Fruit fly (Drosophila melanogaster) whole organism, prepupa: Measurements from ENCODE around the gene Nprl2.
A peak's percentile ranks its signal among the peaks of the same experiment; 100 is the strongest.

Experiments used
- Blimp-1 ChIP-seq: fragments of 200-800 bp; sonication (Bioruptor generic); optimal IDR thresholded peaks from 3 replicates; lab custom pipeline; 2017; ENCODE audit warnings: missing biosample characterization, missing genetic modification characterization, mild to moderate bottlenecking, moderate library complexity, missing genetic modification reagents
- CG10669 ChIP-seq: fragments of 200-800 bp; sonication (Bioruptor generic); optimal IDR thresholded peaks from 3 replicates; lab custom pipeline; 2018; ENCODE audit warnings: missing biosample characterization, mild to moderate bottlenecking, missing genetic modification characterization, moderate library complexity
- CG11294 ChIP-seq: fragments of 200-800 bp; sonication (Bioruptor generic); IDR thresholded peaks from 2 replicates; pipeline ENCODE4 v1.3.6; 2022; ENCODE audit warnings: missing biosample characterization, missing genetic modification characterization
- CG15336 ChIP-seq: fragments of 200-800 bp; sonication (Bioruptor generic); IDR thresholded peaks from 2 replicates; pipeline ENCODE4 v1.3.6; 2022; ENCODE audit warnings: missing biosample characterization, missing genetic modification characterization
- CG1621 ChIP-seq: fragments of 200-800 bp; sonication (Bioruptor generic); optimal IDR thresholded peaks from 3 replicates; lab custom pipeline; 2018; ENCODE audit warnings: missing biosample characterization, mild to moderate bottlenecking, missing genetic modification characterization
- CG16779 ChIP-seq: fragments of 200-800 bp; sonication (Bioruptor generic); optimal IDR thresholded peaks from 3 replicates; lab custom pipeline; 2017; ENCODE audit warnings: missing biosample characterization, mild to moderate bottlenecking, missing genetic modification characterization
- CG3032 ChIP-seq: fragments of 200-800 bp; optimal IDR thresholded peaks from 2 replicates; lab custom pipeline; 2019; ENCODE audit warnings: missing biosample characterization, mild to moderate bottlenecking, missing genetic modification characterization, moderate library complexity
- CG32006 ChIP-seq: fragments of 200-800 bp; sonication (Bioruptor generic); optimal IDR thresholded peaks from 3 replicates; lab custom pipeline; 2017; ENCODE audit warnings: missing biosample characterization, mild to moderate bottlenecking, missing genetic modification characterization
- CG34406 ChIP-seq: fragments of 200-800 bp; sonication (Bioruptor generic); optimal IDR thresholded peaks from 3 replicates; lab custom pipeline; 2016; ENCODE audit warnings: missing biosample characterization, missing genetic modification characterization
- CG3919 ChIP-seq: fragments of 200-800 bp; sonication (Bioruptor generic); optimal IDR thresholded peaks from 3 replicates; lab custom pipeline; 2016; ENCODE audit warnings: missing biosample characterization, missing genetic modification characterization
- CG6854 ChIP-seq: fragments of 200-800 bp; sonication (Bioruptor generic); optimal IDR thresholded peaks from 2 replicates; lab custom pipeline; 2017; ENCODE audit warnings: missing biosample characterization, mild to moderate bottlenecking, missing genetic modification characterization
- CG7368 ChIP-seq: fragments of 200-800 bp; sonication (Bioruptor generic); optimal IDR thresholded peaks from 3 replicates; lab custom pipeline; 2016; ENCODE audit warnings: missing biosample characterization, missing genetic modification characterization
- CG8319 ChIP-seq: fragments of 200-800 bp; sonication (Bioruptor generic); optimal IDR thresholded peaks from 3 replicates; lab custom pipeline; 2016; ENCODE audit warnings: missing biosample characterization, missing genetic modification characterization
- CG9139 ChIP-seq: fragments of 200-800 bp; sonication (Bioruptor generic); optimal IDR thresholded peaks from 3 replicates; lab custom pipeline; 2017; ENCODE audit warnings: missing biosample characterization, mild to moderate bottlenecking, missing genetic modification characterization
- Eip75B ChIP-seq: fragments of 200-800 bp; sonication (Bioruptor generic); optimal IDR thresholded peaks from 3 replicates; lab custom pipeline; 2016; ENCODE audit warnings: missing biosample characterization, missing genetic modification characterization
- Eip78C ChIP-seq: fragments of 200-800 bp; sonication (Bioruptor generic); peaks from one replicate; lab custom pipeline; 2016; ENCODE audit warnings: missing biosample characterization, missing genetic modification characterization
- Eip93F ChIP-seq: fragments of 200-800 bp; sonication (Bioruptor generic); optimal IDR thresholded peaks from 2 replicates; lab custom pipeline; 2016; ENCODE audit warnings: missing biosample characterization, mild to moderate bottlenecking, missing genetic modification characterization
- Ets96B ChIP-seq: fragments of 200-800 bp; optimal IDR thresholded peaks from 2 replicates; lab custom pipeline; 2019; ENCODE audit warnings: missing biosample characterization, mild to moderate bottlenecking, missing genetic modification characterization, moderate library complexity
- Gug ChIP-seq: fragments of 200-800 bp; sonication (Bioruptor generic); IDR thresholded peaks from 2 replicates; pipeline ENCODE4 v1.3.6; 2022; ENCODE audit warnings: missing biosample characterization, missing genetic modification characterization
- Hr38 ChIP-seq: sonication (Bioruptor generic); optimal IDR thresholded peaks from 2 replicates; lab custom pipeline; 2016; ENCODE audit warnings: missing biosample characterization, missing genetic modification characterization
- Hr39 ChIP-seq: fragments of 200-800 bp; sonication (Bioruptor generic); optimal IDR thresholded peaks from 2 replicates; lab custom pipeline; 2016; ENCODE audit warnings: missing biosample characterization, missing genetic modification characterization
- Met ChIP-seq: fragments of 200-800 bp; sonication (Bioruptor generic); optimal IDR thresholded peaks from 3 replicates; lab custom pipeline; 2016; ENCODE audit warnings: missing biosample characterization, missing genetic modification characterization
- OdsH ChIP-seq: fragments of 200-800 bp; sonication (Bioruptor generic); optimal IDR thresholded peaks from 3 replicates; lab custom pipeline; 2016; ENCODE audit warnings: missing biosample characterization, missing genetic modification characterization
- Sox102F ChIP-seq: fragments of 200-800 bp; sonication (Bioruptor generic); optimal IDR thresholded peaks from 2 replicates; lab custom pipeline; 2016; ENCODE audit warnings: missing biosample characterization, mild to moderate bottlenecking, missing genetic modification characterization
- acj6 ChIP-seq: fragments of 200-800 bp; sonication (Bioruptor generic); optimal IDR thresholded peaks from 3 replicates; lab custom pipeline; 2016; ENCODE audit warnings: missing biosample characterization, missing genetic modification characterization
- cyc ChIP-seq: fragments of 200-800 bp; sonication (Bioruptor generic); optimal IDR thresholded peaks from 3 replicates; lab custom pipeline; 2016; ENCODE audit warnings: missing biosample characterization, missing genetic modification characterization
- dac ChIP-seq: fragments of 200-800 bp; sonication (Bioruptor generic); optimal IDR thresholded peaks from 2 replicates; lab custom pipeline; 2017; ENCODE audit warnings: missing biosample characterization, mild to moderate bottlenecking, missing genetic modification characterization
- dsx ChIP-seq: fragments of 200-800 bp; optimal IDR thresholded peaks from 3 replicates; lab custom pipeline; 2019; ENCODE audit warnings: missing biosample characterization, mild to moderate bottlenecking, missing genetic modification characterization, moderate library complexity; ENCODE audit not compliant: poor library complexity, severe bottlenecking
- esn ChIP-seq: fragments of 200-800 bp; sonication (Bioruptor generic); optimal IDR thresholded peaks from 2 replicates; lab custom pipeline; 2016; ENCODE audit warnings: missing biosample characterization, mild to moderate bottlenecking, missing genetic modification characterization, moderate library complexity
- fd59A ChIP-seq: fragments of 200-800 bp; sonication (Bioruptor generic); optimal IDR thresholded peaks from 2 replicates; lab custom pipeline; 2017; ENCODE audit warnings: missing biosample characterization, mild to moderate bottlenecking, missing genetic modification characterization, missing genetic modification reagents
- fd85E ChIP-seq: fragments of 200-800 bp; sonication (Bioruptor generic); optimal IDR thresholded peaks from 3 replicates; lab custom pipeline; 2016; ENCODE audit warnings: missing biosample characterization, missing genetic modification characterization
- fkh ChIP-seq: fragments of 200-800 bp; sonication (Bioruptor generic); optimal IDR thresholded peaks from 3 replicates; lab custom pipeline; 2017; ENCODE audit warnings: missing biosample characterization, mild to moderate bottlenecking, missing genetic modification characterization, moderate library complexity
- lz ChIP-seq: fragments of 200-800 bp; sonication (Bioruptor generic); optimal IDR thresholded peaks from 3 replicates; lab custom pipeline; 2016; ENCODE audit warnings: missing biosample characterization, missing genetic modification characterization
- pdm3 ChIP-seq: fragments of 200-800 bp; sonication (Bioruptor generic); optimal IDR thresholded peaks from 3 replicates; lab custom pipeline; 2016; ENCODE audit warnings: missing biosample characterization, missing genetic modification characterization
- ss ChIP-seq, 2 experiments: fragments of 200-800 bp; sonication (Bioruptor generic); optimal IDR thresholded peaks; 2 replicates in 1 of 2; 3 replicates in 1 of 2; lab custom pipeline; 2017 to 2018; ENCODE audit warnings: mild to moderate bottlenecking in 2 of 2, missing biosample characterization in 2 of 2, missing genetic modification characterization in 2 of 2, moderate library complexity in 1 of 2
- svp ChIP-seq: fragments of 200-800 bp; sonication (Bioruptor generic); peaks from one replicate; lab custom pipeline; 2016; ENCODE audit warnings: missing biosample characterization, missing genetic modification characterization

The Nprl2 gene

DNA sequence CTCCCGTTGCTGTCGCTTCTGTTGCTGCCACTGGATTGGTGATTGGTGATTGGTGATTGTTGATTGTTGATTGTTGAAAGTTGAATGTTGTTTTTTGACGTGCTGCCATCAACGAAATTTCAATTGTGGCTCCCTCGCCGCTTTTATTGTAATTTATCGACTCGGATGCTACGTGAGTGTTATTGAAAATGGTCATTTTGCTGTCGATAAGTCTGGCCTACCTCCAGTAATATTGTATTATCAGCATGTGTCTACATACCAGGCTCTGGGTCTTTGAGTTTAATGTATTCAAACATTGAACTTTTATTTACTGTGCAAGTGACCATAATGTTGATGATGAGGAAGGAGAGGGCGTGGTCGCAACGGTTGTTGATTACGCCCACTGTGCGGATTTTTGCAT lies 18.3 kb upstream of the Nprl2 start:
- TF ChIP-seq fd85E (GFP tag; lab: Kevin White, UChicago) (no peak), svp (peak; percentile 59), Met (GFP tag; lab: Kevin White, UChicago) (no peak)

DNA sequence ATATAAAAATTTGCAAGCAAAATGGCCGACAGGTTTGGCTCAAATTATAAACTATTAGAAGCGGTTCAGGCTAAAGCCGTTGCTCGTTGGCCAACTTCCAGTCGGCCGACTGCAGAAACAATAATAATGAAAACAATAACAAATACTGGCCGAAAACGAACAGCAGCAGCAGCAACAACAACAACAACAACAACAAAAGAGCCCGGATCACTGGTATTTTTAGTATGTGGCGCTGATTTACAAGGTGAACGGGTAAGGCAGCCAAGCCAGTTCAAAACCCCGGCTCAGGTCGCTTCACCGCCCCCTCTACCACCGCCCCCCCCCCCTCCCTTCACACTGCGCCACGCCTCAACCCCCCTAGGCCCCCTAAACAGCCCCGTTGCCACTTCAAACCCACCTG lies 16.1 kb upstream of the Nprl2 start:
- no peak for TF ChIP-seq cyc
- TF ChIP-seq CG32006 (GFP tag; lab: Kevin White, UChicago) = no peak
- no peak for TF ChIP-seq Blimp-1 (GFP tag; lab: Kevin White, UChicago)

DNA sequence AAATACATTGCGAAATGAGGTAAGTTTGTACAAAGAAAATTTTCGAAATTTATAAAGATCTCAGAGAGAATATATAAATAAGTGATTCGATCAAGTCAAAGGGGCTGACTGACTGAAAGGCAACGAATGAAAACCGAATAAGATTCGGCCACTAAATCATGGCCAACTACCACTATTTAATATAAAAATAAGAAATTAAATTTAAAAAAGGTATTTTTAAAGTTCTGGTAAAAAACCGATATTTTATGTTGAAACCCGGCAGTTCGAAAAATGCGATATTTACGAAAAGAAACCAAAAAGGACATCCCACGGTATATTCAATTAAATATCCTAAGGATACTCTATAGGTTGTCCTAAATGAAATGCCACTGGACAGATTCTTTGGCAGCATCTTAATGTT lies 12.9 kb upstream of the Nprl2 start, which contains the start of gene CG33252:
Gene CG33252, minus strand, starts transcription at position 101 of the 400 bp plus-strand sequence.
- TF ChIP-seq acj6 (GFP tag; lab: Kevin White, UChicago) (no peak), Eip78C (GFP tag; lab: Kevin White, UChicago) (no peak), CG6854 (no peak), esn (GFP tag; lab: Kevin White, UChicago) (no peak), Eip93F (no peak), CG3032 (tag; lab: Kevin White, UChicago) (no peak)

DNA sequence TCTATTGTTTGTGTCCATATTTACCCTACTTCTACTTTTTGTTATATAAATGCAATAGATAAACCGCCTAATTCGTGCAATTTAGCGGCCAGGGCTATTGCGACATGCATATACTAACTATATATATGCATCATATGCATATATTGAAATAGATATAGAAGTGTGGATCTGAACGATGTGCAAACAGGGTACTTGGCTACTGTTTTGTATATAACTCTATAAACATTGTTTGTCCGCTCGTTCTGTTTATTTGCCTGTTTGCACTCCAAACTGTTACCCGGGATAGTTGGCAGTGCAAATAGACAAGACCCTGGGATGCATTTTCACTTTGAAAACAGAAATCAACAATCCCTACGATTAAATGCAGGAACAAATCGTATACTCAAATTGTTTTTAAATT lies 8.9 kb upstream of the Nprl2 start:
- TF ChIP-seq Eip78C (GFP tag; lab: Kevin White, UChicago) (peak; percentile 1), CG3032 (tag; lab: Kevin White, UChicago) (no peak)

DNA sequence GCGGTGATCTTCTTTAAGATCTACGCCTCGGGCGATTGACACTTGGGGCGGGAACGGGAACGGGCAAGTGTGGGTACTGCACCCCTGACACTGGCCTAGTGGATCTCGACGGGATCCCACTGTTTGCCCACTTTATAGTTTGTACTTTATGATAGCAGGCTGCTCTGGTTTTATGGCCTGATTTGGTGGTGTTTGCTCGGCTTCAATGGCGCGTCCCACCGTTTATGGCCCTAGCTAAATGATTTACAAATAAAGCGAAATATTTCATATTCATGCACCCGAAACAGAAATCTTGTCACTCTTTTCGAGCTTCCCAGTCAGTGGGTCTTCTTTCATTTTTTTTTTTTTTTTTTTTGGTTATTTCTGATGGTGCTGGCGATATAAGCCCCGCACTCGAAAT lies 6.4 kb upstream of the Nprl2 start:
- TF ChIP-seq fkh (GFP tag; lab: Kevin White, UChicago) (peak; percentile 56), CG9139 (GFP tag; lab: Kevin White, UChicago) (no peak), CG3919 (GFP tag; lab: Kevin White, UChicago) (no peak), Gug (no peak), Hr38 (GFP tag; lab: Kevin White, UChicago) (no peak)

DNA sequence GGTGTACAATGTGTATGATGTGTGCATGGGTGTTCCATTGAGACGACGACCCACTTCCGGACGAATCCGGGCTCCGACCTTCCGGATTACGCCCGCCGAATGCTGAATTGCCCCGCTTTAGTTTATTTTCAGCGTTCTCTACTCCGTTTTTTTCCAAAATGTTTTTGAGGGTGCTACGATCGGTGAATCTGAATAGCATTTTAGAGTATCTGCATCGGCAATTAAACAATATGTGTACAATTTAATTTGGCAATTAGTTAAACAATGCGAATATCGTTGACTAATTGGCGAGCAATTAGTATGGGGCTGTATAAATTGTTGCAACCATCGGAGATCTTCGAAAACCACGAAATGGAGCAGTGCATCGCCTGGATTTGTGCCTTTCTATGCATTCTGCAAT lies 5.3 kb upstream of the Nprl2 start, which contains the start of gene CG13002:
Gene CG13002, plus strand, starts transcription at position 301 of the 400 bp plus-strand sequence.
- no peak for TF ChIP-seq Sox102F
- no peak for TF ChIP-seq CG11294 (GFP tag; lab: Robert Waterston, UW)
- no peak for TF ChIP-seq Eip93F
- TF ChIP-seq Hr39 (GFP tag; lab: Kevin White, UChicago) = no peak
- no peak for TF ChIP-seq Eip75B (GFP tag; lab: Kevin White, UChicago)
- TF ChIP-seq cyc = no peak
- no peak for TF ChIP-seq CG7368 (GFP tag; lab: Kevin White, UChicago)
- no peak for TF ChIP-seq OdsH (GFP tag; lab: Kevin White, UChicago)
- TF ChIP-seq Ets96B (tag; lab: Kevin White, UChicago) = no peak

DNA sequence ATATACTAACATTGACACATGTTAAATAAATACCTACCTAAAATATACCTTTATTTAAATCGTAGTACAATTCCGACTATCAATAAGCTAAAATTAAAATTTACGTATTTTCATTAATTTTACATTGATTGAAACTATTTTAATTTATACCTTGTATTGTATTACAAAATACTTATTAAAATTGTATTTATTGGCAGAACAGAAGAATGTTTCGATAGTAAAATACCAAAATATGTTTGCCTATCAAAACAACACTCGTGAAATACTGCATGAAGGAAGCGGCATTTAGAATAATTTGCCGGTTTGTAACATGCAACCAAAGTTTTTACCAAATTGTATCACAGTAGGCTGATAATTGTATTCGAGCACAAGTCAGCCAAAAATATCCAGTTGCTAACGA lies 2.4 kb upstream of the Nprl2 start, which contains the start of the genes DENR and CG4880:
Gene DENR, minus strand, starts transcription at position 10 of the 400 bp plus-strand sequence.
Gene CG4880, plus strand, starts transcription at position 268 of the 400 bp plus-strand sequence.
- no peak for TF ChIP-seq CG16779 (tag; lab: Kevin White, UChicago)
- TF ChIP-seq CG15336 (GFP tag; lab: Robert Waterston, UW) = no peak
- no peak for TF ChIP-seq fd85E (GFP tag; lab: Kevin White, UChicago)
- no peak for TF ChIP-seq pdm3 (GFP tag; lab: Kevin White, UChicago)
- peak; percentile 41 for TF ChIP-seq Eip78C (GFP tag; lab: Kevin White, UChicago)
- no peak for TF ChIP-seq Met (GFP tag; lab: Kevin White, UChicago)
- TF ChIP-seq, all 60 proteins: peak for 1

DNA sequence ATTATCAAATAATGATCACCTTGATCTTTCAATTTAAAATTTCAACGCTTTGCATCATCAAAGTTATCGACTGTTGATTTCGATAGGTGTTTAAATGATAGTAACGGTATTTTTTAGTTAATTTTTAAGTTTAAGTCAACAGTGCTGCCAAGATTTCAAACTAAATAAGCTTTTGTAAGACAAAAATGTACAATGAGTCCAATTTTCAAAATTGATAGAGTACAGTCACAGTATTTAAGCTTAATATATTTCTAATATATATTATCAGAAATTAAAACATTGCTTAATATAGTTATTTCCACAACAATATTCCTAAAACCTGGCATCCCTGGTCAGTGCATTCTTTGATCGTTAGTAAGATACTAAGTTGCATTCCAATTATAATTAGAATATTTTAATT lies 3.1 kb downstream of the Nprl2 start, which contains the start of gene CG4872:
Gene CG4872, plus strand, starts transcription at position 333 of the 400 bp plus-strand sequence.
- TF ChIP-seq lz (GFP tag; lab: Kevin White, UChicago) = no peak
- TF ChIP-seq CG10669 = no peak
- no peak for TF ChIP-seq fd59A (GFP tag; lab: Kevin White, UChicago)
- TF ChIP-seq OdsH (GFP tag; lab: Kevin White, UChicago) = no peak
- TF ChIP-seq fkh (GFP tag; lab: Kevin White, UChicago) = no peak
- no peak for TF ChIP-seq dsx (GFP tag; lab: Kevin White, UChicago)
- peak; percentile 71 for TF ChIP-seq Eip78C (GFP tag; lab: Kevin White, UChicago)
- peak; percentile 11 for TF ChIP-seq acj6 (GFP tag; lab: Kevin White, UChicago)
- no peak for TF ChIP-seq CG3919 (GFP tag; lab: Kevin White, UChicago)
- TF ChIP-seq dac = no peak
- no peak for TF ChIP-seq CG1621 (tag; lab: Kevin White, UChicago)
- TF ChIP-seq svp = no peak
- no peak for TF ChIP-seq Eip93F
- no peak for TF ChIP-seq CG9139 (GFP tag; lab: Kevin White, UChicago)
- TF ChIP-seq CG7368 (GFP tag; lab: Kevin White, UChicago) = no peak
- TF ChIP-seq CG8319 (GFP tag; lab: Kevin White, UChicago) = no peak
- TF ChIP-seq CG34406 (GFP tag; lab: Kevin White, UChicago) = no peak
- TF ChIP-seq Gug = no peak
- TF ChIP-seq ss (GFP tag; optimal IDR thresholded peaks at IDR 0.05; lab: Kevin White, UChicago) = no peak
